Worm (Caenorhabditis elegans) whole organism, mixed stage, embryonic: ENCODE results near the gene T05C12.15.

ENCODE experiments used
- elt-3 ChIP-seq: fragments of 150-350 bp; optimal IDR thresholded peaks from 2 replicates; lab custom pipeline; 2014; ENCODE audit warnings: missing biosample characterization, missing genetic modification characterization
- hlh-1 ChIP-seq: fragments of 150-350 bp; optimal IDR thresholded peaks from 2 replicates; lab custom pipeline; 2014; ENCODE audit warnings: missing biosample characterization, missing genetic modification reagents, missing genetic modification characterization
- lin-32 ChIP-seq: fragments of 200-800 bp; sonication (Bioruptor generic); optimal IDR thresholded peaks from 2 replicates; lab custom pipeline; 2018; ENCODE audit warnings: mild to moderate bottlenecking, missing genetic modification characterization, missing compliant biosample characterization
- mab-5 ChIP-seq: fragments of 150-350 bp; optimal IDR thresholded peaks from 2 replicates; lab custom pipeline; 2014; ENCODE audit warnings: missing biosample characterization, missing genetic modification characterization
- mep-1 ChIP-seq: fragments of 150-350 bp; optimal IDR thresholded peaks from 2 replicates; lab custom pipeline; 2017; ENCODE audit warnings: missing biosample characterization, missing genetic modification reagents, missing genetic modification characterization, inconsistent platforms
- nhr-12 ChIP-seq: fragments of 150-350 bp; optimal IDR thresholded peaks from 2 replicates; lab custom pipeline; 2014; ENCODE audit warnings: missing biosample characterization, missing genetic modification characterization
- nhr-237 ChIP-seq: fragments of 150-350 bp; optimal IDR thresholded peaks from 2 replicates; lab custom pipeline; 2014; ENCODE audit warnings: missing biosample characterization, missing genetic modification characterization
- nhr-76 ChIP-seq: sonication (generic microtip); optimal IDR thresholded peaks from 2 replicates; lab custom pipeline; 2017; ENCODE audit warnings: missing biosample characterization, missing genetic modification characterization
- pha-4 ChIP-seq: fragments of 150-350 bp; optimal IDR thresholded peaks from 2 replicates; lab custom pipeline; 2018; ENCODE audit warnings: missing biosample characterization, missing genetic modification reagents, missing genetic modification characterization
- sem-2 ChIP-seq: fragments of 200-800 bp; sonication (Bioruptor generic); optimal IDR thresholded peaks from 2 replicates; lab custom pipeline; 2018; ENCODE audit warnings: mild to moderate bottlenecking, missing genetic modification characterization, missing compliant biosample characterization
- snpc-4 ChIP-seq: fragments of 150-350 bp; optimal IDR thresholded peaks from 2 replicates; lab custom pipeline; 2014; ENCODE audit warnings: missing biosample characterization, missing genetic modification characterization
- unc-120 ChIP-seq: sonication (generic microtip); optimal IDR thresholded peaks from 2 replicates; lab custom pipeline; 2017; ENCODE audit warnings: missing genetic modification characterization, missing compliant biosample characterization; ENCODE audit not compliant: poor library complexity, severe bottlenecking
- unc-39 ChIP-seq: fragments of 150-350 bp; optimal IDR thresholded peaks from 2 replicates; lab custom pipeline; 2014; ENCODE audit warnings: missing biosample characterization, missing genetic modification characterization
- ztf-11 ChIP-seq: fragments of 150-350 bp; optimal IDR thresholded peaks from 2 replicates; lab custom pipeline; 2014; ENCODE audit warnings: missing biosample characterization, missing genetic modification characterization

DNA sequence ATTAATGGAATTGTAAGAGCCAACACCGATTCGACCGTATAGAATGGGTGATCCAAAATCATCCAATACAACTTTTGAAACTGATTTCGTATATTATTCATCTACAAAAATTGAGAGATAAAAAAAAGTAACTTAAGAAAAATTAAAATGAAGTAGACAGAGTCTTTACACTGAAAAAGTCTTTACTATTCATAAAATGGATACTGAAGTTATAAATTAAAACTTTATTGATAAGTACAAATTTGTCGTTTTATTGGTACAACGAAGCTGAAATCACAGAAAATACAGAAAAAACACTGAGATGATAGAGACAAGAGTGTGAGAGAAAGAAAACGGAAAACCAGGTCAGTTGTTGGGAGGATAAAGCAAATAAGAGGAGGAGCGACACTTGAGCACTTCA lies 45.0 kb downstream of the T05C12.15 start, which contains the start of gene M110.10:
- no peak for TF ChIP-seq mep-1 (tag; lab: Kevin White, UChicago)
- TF ChIP-seq unc-39 (tag; lab: Kevin White, UChicago), result no peak
- no peak for TF ChIP-seq lin-32 (GFP tag; lab: Kevin White, UChicago)
- TF ChIP-seq unc-120 (tag; lab: Kevin White, UChicago), result no peak
- no peak for TF ChIP-seq sem-2 (GFP tag; lab: Kevin White, UChicago)
- TF ChIP-seq nhr-12, result no peak
- TF ChIP-seq pha-4 (tag; lab: Kevin White, UChicago), result no peak
- TF ChIP-seq mab-5, result no peak
- no peak for TF ChIP-seq nhr-237 (tag; lab: Kevin White, UChicago)
- no peak for TF ChIP-seq elt-3 (tag; lab: Kevin White, UChicago)
- no peak for TF ChIP-seq hlh-1
- no peak for TF ChIP-seq ztf-11
- TF ChIP-seq nhr-76, result no peak
- no peak for TF ChIP-seq snpc-4
